Fruit fly (Drosophila melanogaster): ENCODE data around the gene hdm.

DNA sequence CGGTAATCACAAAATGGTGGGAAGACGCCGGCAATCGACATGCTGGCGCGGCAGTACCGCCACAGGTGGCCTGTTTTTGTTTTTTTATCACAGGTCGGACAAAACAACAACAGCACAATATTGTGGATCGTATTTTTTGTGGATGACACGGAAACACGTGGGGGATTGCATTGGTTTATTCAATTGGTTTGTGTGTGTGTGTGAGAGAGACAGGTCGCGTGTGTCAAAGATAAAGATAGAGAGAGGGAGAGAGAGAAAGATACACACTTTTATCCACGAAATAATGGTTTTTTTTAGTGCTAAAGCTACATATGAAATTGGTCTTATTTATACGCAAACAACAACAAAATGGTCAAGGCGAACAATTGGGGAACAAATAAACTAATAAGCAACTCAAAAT is 39.1 kb upstream of the hdm start:
- TF ChIP-seq CG8478 (optimal IDR thresholded peaks at IDR 0.05) (no peak), CTCF (optimal IDR thresholded peaks at IDR 0.05) (no peak)

Data from S2 (cell line).